Fruit fly (Drosophila melanogaster): ENCODE measurements around the gene SF2.

Gene SF2

DNA sequence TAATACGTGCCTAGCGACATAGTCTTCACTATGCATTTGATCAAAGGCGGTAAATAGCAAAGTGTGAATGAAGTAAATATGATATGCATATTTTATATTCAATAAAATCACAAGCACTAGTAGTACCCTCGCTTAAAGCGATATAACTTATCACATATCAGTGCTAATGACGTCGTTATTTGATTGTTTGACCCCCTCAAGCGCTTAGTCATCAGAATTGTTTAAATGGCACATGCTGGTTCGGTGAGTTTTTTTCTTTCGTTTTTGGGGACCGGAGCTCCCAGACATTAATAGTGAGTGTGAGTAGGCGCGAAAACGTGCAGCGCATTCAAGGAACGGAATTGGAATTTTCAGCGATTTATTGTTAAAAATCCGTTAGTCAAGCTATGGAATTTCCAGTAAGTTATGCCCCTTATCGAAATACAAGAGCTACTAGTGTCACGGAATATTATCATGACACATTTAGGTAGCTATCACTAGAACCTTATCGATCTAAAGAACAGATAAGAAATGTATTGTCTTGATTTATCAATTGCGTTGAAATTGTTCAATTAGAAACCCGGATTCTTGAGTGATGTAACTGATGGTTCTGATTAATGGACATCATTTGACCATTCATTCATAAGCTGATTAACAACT is 6.0 kb upstream of the SF2 start:
- TF ChIP-seq nom (GFP tag; optimal IDR thresholded peaks at IDR 0.05) (no peak), sc (optimal IDR thresholded peaks at IDR 0.05) (no peak), sc (GFP tag; optimal IDR thresholded peaks at IDR 0.05) (no peak), bab2 (GFP tag; optimal IDR thresholded peaks at IDR 0.05) (no peak), sqz (GFP tag; optimal IDR thresholded peaks at IDR 0.05) (peak; percentile 86), CG14050 (GFP tag; IDR thresholded peaks at IDR 0.05) (no peak), vnd (GFP tag; IDR thresholded peaks at IDR 0.05; ENCODE audit: partially characterized antibody) (no peak), mirr (GFP tag; optimal IDR thresholded peaks at IDR 0.05) (peak; percentile 66), exex (tag; optimal IDR thresholded peaks at IDR 0.05) (peak; percentile 90), sna (GFP tag; IDR thresholded peaks at IDR 0.05; ENCODE audit: partially characterized antibody) (no peak), ci (GFP tag; IDR thresholded peaks at IDR 0.05) (0 out of 3 replicates have a peak, but pooled peaks have one; percentile 29), nerfin-2 (GFP tag; IDR thresholded peaks at IDR 0.05; ENCODE audit: partially characterized antibody) (no peak), Trl (optimal IDR thresholded peaks at IDR 0.05) (no peak), Trl (GFP tag; optimal IDR thresholded peaks at IDR 0.05) (no peak), BtbVII (GFP tag; optimal IDR thresholded peaks at IDR 0.05) (peak; percentile 10), Side (GFP tag; optimal IDR thresholded peaks at IDR 0.05) (no peak), cg (GFP tag; optimal IDR thresholded peaks at IDR 0.05) (no peak), NC2α (GFP tag; optimal IDR thresholded peaks at IDR 0.05) (no peak), dan (GFP tag; IDR thresholded peaks at IDR 0.05) (no peak), nau (GFP tag; optimal IDR thresholded peaks at IDR 0.05) (no peak), CG9437 (GFP tag; optimal IDR thresholded peaks at IDR 0.05) (no peak), pros (GFP tag; optimal IDR thresholded peaks at IDR 0.05) (no peak), fd3F (GFP tag; optimal IDR thresholded peaks at IDR 0.05) (no peak), salm (tag; optimal IDR thresholded peaks at IDR 0.05) (no peak), da (GFP tag; optimal IDR thresholded peaks at IDR 0.05) (no peak), B-H2 (GFP tag; optimal IDR thresholded peaks at IDR 0.05) (no peak), sd (tag; optimal IDR thresholded peaks at IDR 0.05) (peak; percentile 91), CG18764 (GFP tag; optimal IDR thresholded peaks at IDR 0.05) (no peak), CG3281 (GFP tag; optimal IDR thresholded peaks at IDR 0.05) (peak; percentile 18), Ets65A (GFP tag) (no peak), Hr78 (GFP tag; optimal IDR thresholded peaks at IDR 0.05) (peak in 1 of 2 experiments; percentile 77), CG11456 (GFP tag; IDR thresholded peaks at IDR 0.05) (no peak), inv (GFP tag; IDR thresholded peaks at IDR 0.05; ENCODE audit: partially characterized antibody) (no peak), Sox102F (GFP tag; optimal IDR thresholded peaks at IDR 0.05) (no peak), chinmo (GFP tag; IDR thresholded peaks at IDR 0.05; ENCODE audit: partially characterized antibody) (no peak), psq (GFP tag; optimal IDR thresholded peaks at IDR 0.05) (no peak), GATAe (GFP tag; conservative IDR thresholded peaks at IDR 0.05) (no peak), CG1529 (GFP tag; optimal IDR thresholded peaks at IDR 0.05) (no peak), cwo (GFP tag; optimal IDR thresholded peaks at IDR 0.05) (peak; percentile 73), dimm (GFP tag; IDR thresholded peaks at IDR 0.05) (no peak), Atf3 (GFP tag; optimal IDR thresholded peaks at IDR 0.05) (no peak), CG18262 (tag; optimal IDR thresholded peaks at IDR 0.05) (no peak), phol (tag; optimal IDR thresholded peaks at IDR 0.05) (no peak), CG11504 (tag; optimal IDR thresholded peaks at IDR 0.05) (no peak), MBD-R2 (GFP tag; IDR thresholded peaks at IDR 0.05) (no peak), CG12299 (tag; optimal IDR thresholded peaks at IDR 0.05) (no peak), CG1792 (GFP tag; optimal IDR thresholded peaks at IDR 0.05) (no peak), CG3838 (GFP tag; optimal IDR thresholded peaks at IDR 0.05) (no peak), crp (GFP tag; optimal IDR thresholded peaks at IDR 0.05) (no peak), Ets97D (GFP tag; optimal IDR thresholded peaks at IDR 0.05) (no peak)
